Worm (Caenorhabditis elegans) whole organism, mixed stage, embryonic: Measurements from ENCODE around the gene C08F11.7.
"Not testable (repeated sequence)": the region's sequence is repeated elsewhere in the genome, so short reads cannot be mapped to it uniquely, and the experiment has no call there.

ENCODE experiments used
- blmp-1 ChIP-seq: fragments of 150-350 bp; optimal IDR thresholded peaks from 2 replicates; lab custom pipeline; 2014; ENCODE audit warnings: missing biosample characterization, missing genetic modification characterization
- ceh-83 ChIP-seq: fragments of 200-800 bp; sonication (Bioruptor generic); optimal IDR thresholded peaks from 2 replicates; lab custom pipeline; 2018; ENCODE audit warnings: mild to moderate bottlenecking, missing genetic modification characterization, missing compliant biosample characterization
- cnd-1 ChIP-seq: fragments of 200-800 bp; sonication (Bioruptor generic); optimal IDR thresholded peaks from 2 replicates; lab custom pipeline; 2018; ENCODE audit warnings: mild to moderate bottlenecking, missing genetic modification characterization, missing compliant biosample characterization
- elt-3 ChIP-seq: fragments of 150-350 bp; optimal IDR thresholded peaks from 2 replicates; lab custom pipeline; 2014; ENCODE audit warnings: missing biosample characterization, missing genetic modification characterization
- nhr-76 ChIP-seq: sonication (generic microtip); optimal IDR thresholded peaks from 2 replicates; lab custom pipeline; 2017; ENCODE audit warnings: missing biosample characterization, missing genetic modification characterization
- pha-4 ChIP-seq: fragments of 150-350 bp; optimal IDR thresholded peaks from 2 replicates; lab custom pipeline; 2018; ENCODE audit warnings: missing biosample characterization, missing genetic modification reagents, missing genetic modification characterization
- ztf-11 ChIP-seq: fragments of 150-350 bp; optimal IDR thresholded peaks from 2 replicates; lab custom pipeline; 2014; ENCODE audit warnings: missing biosample characterization, missing genetic modification characterization

- TF ChIP-seq cnd-1 (tag; lab: Kevin White, UChicago); blmp-1 (tag; lab: Kevin White, UChicago); nhr-76; pha-4 (tag; lab: Kevin White, UChicago); ztf-11; ceh-83 (GFP tag; lab: Kevin White, UChicago); elt-3 (tag; lab: Kevin White, UChicago): not testable (repeated sequence)
These were observed 22.4 kb downstream of the C08F11.7 start, which contains the start of gene Y45F10C.1 for ce11 chrIV:13659449-13659848.
